Worm (Caenorhabditis elegans) whole organism, mixed stage, embryonic: ENCODE data around the gene F17C11.4.

Experiments used
- M03D4.4 ChIP-seq: sonication (generic microtip); optimal IDR thresholded peaks from 2 replicates; lab custom pipeline; 2017; ENCODE audit warnings: mild to moderate bottlenecking, missing genetic modification characterization, missing compliant biosample characterization
- bed-3 ChIP-seq: fragments of 200-800 bp; sonication (Bioruptor generic); optimal IDR thresholded peaks from 3 replicates; lab custom pipeline; 2018; ENCODE audit warnings: mild to moderate bottlenecking, missing genetic modification characterization, moderate library complexity, missing compliant biosample characterization
- blmp-1 ChIP-seq: fragments of 150-350 bp; optimal IDR thresholded peaks from 2 replicates; lab custom pipeline; 2014; ENCODE audit warnings: missing biosample characterization, missing genetic modification characterization
- ceh-43 ChIP-seq: fragments of 200-800 bp; sonication (Bioruptor generic); optimal IDR thresholded peaks from 2 replicates; lab custom pipeline; 2018; ENCODE audit warnings: mild to moderate bottlenecking, missing genetic modification characterization, moderate library complexity, missing compliant biosample characterization
- ceh-83 ChIP-seq: fragments of 200-800 bp; sonication (Bioruptor generic); optimal IDR thresholded peaks from 2 replicates; lab custom pipeline; 2018; ENCODE audit warnings: mild to moderate bottlenecking, missing genetic modification characterization, missing compliant biosample characterization
- ces-1 ChIP-seq: fragments of 150-350 bp; optimal IDR thresholded peaks from 2 replicates; lab custom pipeline; 2014; ENCODE audit warnings: missing biosample characterization, missing genetic modification reagents, missing genetic modification characterization
- cnd-1 ChIP-seq: fragments of 200-800 bp; sonication (Bioruptor generic); optimal IDR thresholded peaks from 2 replicates; lab custom pipeline; 2018; ENCODE audit warnings: mild to moderate bottlenecking, missing genetic modification characterization, missing compliant biosample characterization
- drap-1 ChIP-seq: fragments of 200-800 bp; sonication (Bioruptor generic); optimal IDR thresholded peaks from 3 replicates; lab custom pipeline; 2018; ENCODE audit warnings: mild to moderate bottlenecking, missing genetic modification characterization, missing compliant biosample characterization
- elt-1 ChIP-seq: sonication (generic microtip); optimal IDR thresholded peaks from 2 replicates; lab custom pipeline; 2017; ENCODE audit warnings: missing genetic modification characterization, mild to moderate bottlenecking, missing compliant biosample characterization, antibody characterized with exemption, moderate library complexity, borderline replicate concordance; ENCODE audit not compliant: insufficient read depth
- elt-3 ChIP-seq: fragments of 150-350 bp; optimal IDR thresholded peaks from 2 replicates; lab custom pipeline; 2014; ENCODE audit warnings: missing biosample characterization, missing genetic modification characterization
- flh-1 ChIP-seq: fragments of 200-800 bp; sonication (Bioruptor generic); optimal IDR thresholded peaks from 2 replicates; lab custom pipeline; 2018; ENCODE audit warnings: mild to moderate bottlenecking, missing genetic modification characterization, moderate library complexity, missing compliant biosample characterization
- ham-2 ChIP-seq: fragments of 200-800 bp; sonication (Bioruptor generic); optimal IDR thresholded peaks from 2 replicates; lab custom pipeline; 2018; ENCODE audit warnings: mild to moderate bottlenecking, missing genetic modification characterization, missing compliant biosample characterization
- hlh-1 ChIP-seq: fragments of 150-350 bp; optimal IDR thresholded peaks from 2 replicates; lab custom pipeline; 2014; ENCODE audit warnings: missing biosample characterization, missing genetic modification reagents, missing genetic modification characterization
- lin-13 ChIP-seq: fragments of 150-350 bp; optimal IDR thresholded peaks from 2 replicates; lab custom pipeline; 2014; ENCODE audit warnings: missing biosample characterization, missing genetic modification characterization
- lin-32 ChIP-seq: fragments of 200-800 bp; sonication (Bioruptor generic); optimal IDR thresholded peaks from 2 replicates; lab custom pipeline; 2018; ENCODE audit warnings: mild to moderate bottlenecking, missing genetic modification characterization, missing compliant biosample characterization
- lsy-2 ChIP-seq: fragments of 150-350 bp; optimal IDR thresholded peaks from 2 replicates; lab custom pipeline; 2014; ENCODE audit warnings: missing biosample characterization, missing genetic modification characterization
- mep-1 ChIP-seq: fragments of 150-350 bp; optimal IDR thresholded peaks from 2 replicates; lab custom pipeline; 2017; ENCODE audit warnings: missing biosample characterization, missing genetic modification reagents, missing genetic modification characterization, inconsistent platforms
- nhr-237 ChIP-seq: fragments of 150-350 bp; optimal IDR thresholded peaks from 2 replicates; lab custom pipeline; 2014; ENCODE audit warnings: missing biosample characterization, missing genetic modification characterization
- nhr-76 ChIP-seq: sonication (generic microtip); optimal IDR thresholded peaks from 2 replicates; lab custom pipeline; 2017; ENCODE audit warnings: missing biosample characterization, missing genetic modification characterization
- snpc-4 ChIP-seq: fragments of 150-350 bp; optimal IDR thresholded peaks from 2 replicates; lab custom pipeline; 2014; ENCODE audit warnings: missing biosample characterization, missing genetic modification characterization
- tbx-8 ChIP-seq: fragments of 200-800 bp; sonication (Bioruptor generic); optimal IDR thresholded peaks from 2 replicates; lab custom pipeline; 2018; ENCODE audit warnings: mild to moderate bottlenecking, missing genetic modification characterization, moderate library complexity, missing compliant biosample characterization
- unc-120 ChIP-seq: sonication (generic microtip); optimal IDR thresholded peaks from 2 replicates; lab custom pipeline; 2017; ENCODE audit warnings: missing genetic modification characterization, missing compliant biosample characterization; ENCODE audit not compliant: poor library complexity, severe bottlenecking
- unc-62 ChIP-seq: fragments of 150-350 bp; optimal IDR thresholded peaks from 2 replicates; lab custom pipeline; 2014; ENCODE audit warnings: missing biosample characterization, missing genetic modification reagents, missing genetic modification characterization
- zip-8 ChIP-seq: fragments of 150-350 bp; optimal IDR thresholded peaks from 2 replicates; lab custom pipeline; 2014; ENCODE audit warnings: missing biosample characterization, missing genetic modification characterization
- ztf-11 ChIP-seq: fragments of 150-350 bp; optimal IDR thresholded peaks from 2 replicates; lab custom pipeline; 2014; ENCODE audit warnings: missing biosample characterization, missing genetic modification characterization

The F17C11.4 gene

ce11 chrV:10944903-10945302 is 6.8 kb upstream of the F17C11.4 start:
- TF ChIP-seq drap-1 (GFP tag; lab: Kevin White, UChicago) (no peak), hlh-1 (no peak), lin-32 (GFP tag; lab: Kevin White, UChicago) (no peak), ces-1 (GFP tag; lab: Kevin White, UChicago) (peak; percentile 28), cnd-1 (tag; lab: Kevin White, UChicago) (no peak)

ce11 chrV:10947210-10947609 is 4.5 kb upstream of the F17C11.4 start:
- TF ChIP-seq unc-62 (GFP tag; lab: Kevin White, UChicago) = no peak
- TF ChIP-seq, all 35 proteins: peak for 0

ce11 chrV:10947930-10948329 is 3.7 kb upstream of the F17C11.4 start, which contains the start of gene F17C11.2:
TSS of gene F17C11.2 (plus strand) at chrV:10948230.
- no peak for TF ChIP-seq ceh-43 (GFP tag; lab: Kevin White, UChicago)
- no peak for TF ChIP-seq flh-1 (GFP tag; lab: Kevin White, UChicago)
- TF ChIP-seq snpc-4 (tag; lab: Kevin White, UChicago) = no peak
- no peak for TF ChIP-seq elt-1 (tag; lab: Kevin White, UChicago)
- TF ChIP-seq nhr-237 (tag; lab: Kevin White, UChicago) = no peak
- TF ChIP-seq M03D4.4 = no peak
- no peak for TF ChIP-seq nhr-76 (tag; lab: Kevin White, UChicago)
- no peak for TF ChIP-seq lin-13 (tag; lab: Kevin White, UChicago)
- TF ChIP-seq hlh-1 = no peak
- no peak for TF ChIP-seq zip-8 (tag; lab: Kevin White, UChicago)
- no peak for TF ChIP-seq drap-1 (GFP tag; lab: Kevin White, UChicago)
- no peak for TF ChIP-seq ceh-83 (GFP tag; lab: Kevin White, UChicago)

- TF ChIP-seq flh-1 (GFP tag; lab: Kevin White, UChicago) = no peak
- TF ChIP-seq elt-3 (tag; lab: Kevin White, UChicago) = no peak
- TF ChIP-seq nhr-76 (tag; lab: Kevin White, UChicago) = no peak
- no peak for TF ChIP-seq bed-3 (GFP tag; lab: Kevin White, UChicago)
- TF ChIP-seq ham-2 (GFP tag; lab: Kevin White, UChicago) = no peak
- no peak for TF ChIP-seq lsy-2 (tag; lab: Kevin White, UChicago)
- no peak for TF ChIP-seq mep-1 (tag; lab: Kevin White, UChicago)
- TF ChIP-seq nhr-237 (tag; lab: Kevin White, UChicago) = no peak
- TF ChIP-seq ztf-11 = no peak
- TF ChIP-seq, all 35 proteins: peak for 0
These were observed 2.1 kb upstream of the F17C11.4 start, which contains the start of gene col-153 for ce11 chrV:10949511-10949910. TSS of gene col-153 (plus strand) at chrV:10949811.

DNA sequence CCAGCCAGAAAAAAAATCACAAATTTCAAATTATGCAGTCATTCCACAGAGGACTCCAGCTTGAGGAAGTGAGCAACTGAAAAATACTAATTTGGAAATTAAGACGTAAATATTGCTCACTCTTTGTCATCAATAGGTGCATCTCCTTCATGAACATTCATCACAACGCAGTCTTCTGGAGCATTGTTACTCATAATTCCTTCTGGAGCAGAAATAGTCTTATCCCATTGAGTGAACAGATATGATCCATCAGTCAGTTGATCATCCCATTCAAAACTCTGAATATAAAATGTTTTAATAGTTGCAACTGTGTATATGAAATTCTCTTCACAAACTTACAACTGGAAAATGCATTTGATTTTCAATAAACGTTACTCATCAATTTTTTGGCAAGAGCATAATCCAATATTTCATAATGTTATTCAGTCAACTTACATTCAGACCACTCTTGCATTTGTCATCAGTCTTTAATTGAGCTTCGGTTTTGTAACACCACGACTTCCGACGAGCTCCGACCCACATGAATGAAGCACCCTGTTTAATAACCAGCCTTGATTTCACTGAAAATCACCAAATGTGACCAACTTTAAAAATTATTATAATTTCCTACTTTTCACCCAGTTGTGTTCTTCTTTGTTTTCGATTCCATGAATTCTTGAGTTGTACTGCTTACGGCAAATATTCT is 2.0 kb downstream of the F17C11.4 start:
- TF ChIP-seq drap-1 (GFP tag; lab: Kevin White, UChicago) = no peak
- no peak for TF ChIP-seq blmp-1 (tag; lab: Kevin White, UChicago)
- no peak for TF ChIP-seq unc-62 (GFP tag; lab: Kevin White, UChicago)
- no peak for TF ChIP-seq elt-1 (tag; lab: Kevin White, UChicago)
- no peak for TF ChIP-seq ham-2 (GFP tag; lab: Kevin White, UChicago)
- no peak for TF ChIP-seq tbx-8 (GFP tag; lab: Kevin White, UChicago)
- no peak for TF ChIP-seq lsy-2 (tag; lab: Kevin White, UChicago)

DNA sequence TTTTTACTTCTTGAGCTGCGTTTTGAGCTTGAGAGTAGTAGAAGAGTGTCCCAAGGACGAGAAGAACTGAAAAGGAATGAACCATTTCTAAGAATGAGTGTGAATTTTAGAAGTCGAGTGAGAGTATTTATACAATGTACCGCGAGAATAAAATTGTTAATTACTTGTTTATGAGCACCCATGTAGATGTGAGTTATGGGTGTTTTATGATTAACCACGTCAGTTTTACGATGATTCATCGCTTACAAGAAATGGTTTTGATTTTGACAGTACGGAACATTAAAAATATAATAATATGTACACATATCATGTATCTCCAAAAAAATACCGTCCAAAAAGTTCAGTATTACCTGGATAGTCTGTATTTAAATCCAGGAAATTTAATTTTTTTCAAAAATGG is 2.7 kb downstream of the F17C11.4 start, which contains the start of gene clec-221:
clec-221 (minus strand) TSS at position 101 of the 400 bp plus-strand sequence.
- TF ChIP-seq unc-120 (tag; lab: Kevin White, UChicago) (no peak), unc-62 (GFP tag; lab: Kevin White, UChicago) (no peak), mep-1 (tag; lab: Kevin White, UChicago) (no peak)
- TF ChIP-seq, all 35 proteins: peak for 0

- TF ChIP-seq nhr-76 (tag; lab: Kevin White, UChicago) = no peak
These were observed 3.2 kb downstream of the F17C11.4 start, which contains the start of gene F17C11.6 for ce11 chrV:10954832-10955231. TSS of gene F17C11.6 (plus strand) at chrV:10955121.
